Fruit fly (Drosophila melanogaster) whole organism, prepupa: ENCODE data around the gene CG14797.

ENCODE experiments used
- Hr4 ChIP-seq: fragments of 200-800 bp; sonication (Bioruptor generic); optimal IDR thresholded peaks from 3 replicates; lab custom pipeline; 2016; ENCODE audit warnings: missing biosample characterization, missing genetic modification characterization
- dac ChIP-seq: fragments of 200-800 bp; sonication (Bioruptor generic); optimal IDR thresholded peaks from 2 replicates; lab custom pipeline; 2017; ENCODE audit warnings: missing biosample characterization, mild to moderate bottlenecking, missing genetic modification characterization

dm6 chrX:1695529-1696410, 14.4 kb downstream of the CG14797 start, which contains the start of gene a6:
- no peak for TF ChIP-seq Hr4
- no peak for TF ChIP-seq dac
